Fruit fly (Drosophila melanogaster) whole organism, embryonic: Measurements from ENCODE around the gene Ror.

ENCODE experiments used
- Bteb2 ChIP-seq: fragments of 200-800 bp; sonication (Bioruptor generic); optimal IDR thresholded peaks from 2 replicates; lab custom pipeline; 2016; ENCODE audit warnings: missing biosample characterization, missing genetic modification characterization
- CG12659 ChIP-seq: fragments of 200-800 bp; sonication (Bioruptor generic); optimal IDR thresholded peaks from 3 replicates; lab custom pipeline; 2017; ENCODE audit warnings: mild to moderate bottlenecking, missing biosample characterization, missing genetic modification reagents, missing genetic modification characterization
- CG12942 ChIP-seq: fragments of 200-800 bp; sonication (Bioruptor generic); optimal IDR thresholded peaks from 3 replicates; lab custom pipeline; 2016; ENCODE audit warnings: missing biosample characterization, missing genetic modification characterization
- CG13775 ChIP-seq: fragments of 200-800 bp; sonication (Bioruptor generic); optimal IDR thresholded peaks from 3 replicates; lab custom pipeline; 2017; ENCODE audit warnings: missing biosample characterization, mild to moderate bottlenecking, missing genetic modification characterization
- CG14860 ChIP-seq: fragments of 200-800 bp; sonication (Bioruptor generic); IDR thresholded peaks from 3 replicates; pipeline ENCODE4 v1.3.6; 2022; ENCODE audit warnings: missing biosample characterization, missing genetic modification characterization; ENCODE audit not compliant: partially characterized antibody
- CG16779 ChIP-seq: fragments of 200-800 bp; sonication (Bioruptor generic); IDR thresholded peaks from 2 replicates; pipeline ENCODE4 v1.3.6; 2022; ENCODE audit warnings: missing biosample characterization, missing genetic modification characterization
- CG18262 ChIP-seq: fragments of 200-800 bp; optimal IDR thresholded peaks from 3 replicates; lab custom pipeline; 2019; ENCODE audit warnings: missing biosample characterization, mild to moderate bottlenecking, missing genetic modification characterization, moderate library complexity
- CG42726 ChIP-seq: fragments of 200-800 bp; sonication (Bioruptor generic); IDR thresholded peaks from 2 replicates; pipeline ENCODE4 v1.3.6; 2022; ENCODE audit warnings: missing biosample characterization, missing genetic modification characterization; ENCODE audit not compliant: partially characterized antibody
- Hr3 ChIP-seq: fragments of 200-800 bp; sonication (Bioruptor generic); optimal IDR thresholded peaks from 3 replicates; lab custom pipeline; 2016; ENCODE audit warnings: missing biosample characterization, missing genetic modification characterization
- Neu2 ChIP-seq: fragments of 200-800 bp; sonication (Bioruptor generic); optimal IDR thresholded peaks from 3 replicates; lab custom pipeline; 2016; ENCODE audit warnings: missing biosample characterization, missing genetic modification characterization, borderline replicate concordance
- Tbp ChIP-seq: fragments of >200 bp; optimal IDR thresholded peaks from 2 replicates; lab custom pipeline; 2018; ENCODE audit warnings: missing biosample characterization, missing genetic modification characterization
- amos ChIP-seq: fragments of 200-800 bp; sonication (Bioruptor generic); IDR thresholded peaks from 2 replicates; pipeline ENCODE4 v1.3.6; 2022; ENCODE audit warnings: missing biosample characterization, missing genetic modification characterization; ENCODE audit not compliant: partially characterized antibody
- emc ChIP-seq: fragments of 200-800 bp; sonication (Bioruptor generic); optimal IDR thresholded peaks from 2 replicates; lab custom pipeline; 2016; ENCODE audit warnings: missing biosample characterization, missing genetic modification characterization
- odd ChIP-seq: fragments of 200-800 bp; sonication (Bioruptor generic); optimal IDR thresholded peaks from 2 replicates; lab custom pipeline; 2017; ENCODE audit warnings: missing biosample characterization, mild to moderate bottlenecking, missing genetic modification characterization

dm6 chr2L:10203933-10204509, 47.6 kb upstream of the Ror start, which contains the start of gene CG34159:
- TF ChIP-seq CG14860 (GFP tag; lab: Robert Waterston, UW) (no peak), CG13775 (GFP tag; lab: Kevin White, UChicago) (no peak), amos (GFP tag; lab: Robert Waterston, UW) (no peak), emc (GFP tag; lab: Kevin White, UChicago) (no peak), Tbp (GFP tag; lab: Kevin White, UChicago) (no peak), CG12942 (GFP tag; lab: Kevin White, UChicago) (no peak), Neu2 (GFP tag; lab: Kevin White, UChicago) (no peak), Hr3 (GFP tag; lab: Kevin White, UChicago) (no peak), CG12659 (GFP tag; lab: Kevin White, UChicago) (peak; percentile 62), odd (no peak), CG16779 (GFP tag; lab: Robert Waterston, UW) (no peak), Bteb2 (no peak), CG42726 (no peak), CG18262 (tag; lab: Kevin White, UChicago) (no peak)
